Worm (Caenorhabditis elegans): ENCODE data around the gene fbxb-99.

fbxb-99 gene

DNA sequence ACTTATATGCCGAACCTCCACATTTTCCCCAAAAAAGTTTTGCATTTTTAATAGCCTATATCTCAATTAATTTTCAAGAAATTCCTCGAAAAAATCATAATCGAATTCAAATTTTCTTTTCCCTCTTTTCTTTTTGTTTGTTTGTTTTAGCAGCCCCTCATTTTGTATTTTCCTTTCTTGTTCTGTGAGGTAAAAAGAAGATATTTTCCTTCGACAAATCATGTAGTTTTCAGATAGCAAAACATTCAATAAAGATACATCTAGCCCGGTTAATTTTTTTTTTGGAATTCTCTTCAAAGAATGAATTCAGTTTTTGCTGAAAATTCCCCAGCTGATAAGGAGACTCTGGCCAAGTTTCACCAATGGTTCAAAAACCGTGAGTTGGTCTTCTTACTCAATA lies 17.5 kb downstream of the fbxb-99 start, which contains the start of gene T24E12.3:
Gene T24E12.3, plus strand, starts transcription at position 301 of the 400 bp plus-strand sequence.
- no peak for TF ChIP-seq syd-9 (tag; optimal IDR thresholded peaks at IDR 0.05)
- no peak for TF ChIP-seq unc-55 (GFP tag; optimal IDR thresholded peaks at IDR 0.05)
- TF ChIP-seq unc-42 (tag; optimal IDR thresholded peaks at IDR 0.05): no peak
- TF ChIP-seq dmd-4 (tag; optimal IDR thresholded peaks at IDR 0.05; ENCODE audit: borderline replicate concordance): no peak
- TF ChIP-seq ceh-34 (tag; optimal IDR thresholded peaks at IDR 0.05): no peak
- TF ChIP-seq hlh-15 (tag; optimal IDR thresholded peaks at IDR 0.05): no peak
- no peak for TF ChIP-seq ceh-22 (tag; optimal IDR thresholded peaks at IDR 0.05)
- no peak for TF ChIP-seq zip-5 (tag; optimal IDR thresholded peaks at IDR 0.05)
- no peak for TF ChIP-seq hlh-13 (GFP tag; optimal IDR thresholded peaks at IDR 0.05)

DNA sequence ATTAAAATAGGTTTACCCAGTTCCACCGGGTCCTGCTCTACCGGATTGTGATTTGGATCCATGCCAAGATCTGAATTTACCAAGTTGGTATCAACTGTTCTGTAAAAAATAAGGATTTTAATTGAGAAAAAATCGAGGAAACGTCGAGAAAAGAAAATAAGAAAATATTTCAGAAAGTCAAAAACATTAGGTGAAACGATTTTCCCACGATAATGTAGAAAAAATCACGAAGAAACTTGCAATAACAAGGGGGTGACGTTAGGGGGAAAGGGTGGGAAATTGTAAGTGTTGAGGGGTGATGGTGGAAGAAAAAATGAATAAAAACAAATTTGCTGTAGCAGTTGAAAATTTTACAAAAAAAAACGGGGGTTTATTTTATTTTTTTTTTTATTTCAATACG lies 20.1 kb downstream of the fbxb-99 start, which contains the start of gene T24E12.10:
Gene T24E12.10, minus strand, starts transcription at position 101 of the 400 bp plus-strand sequence.
- TF ChIP-seq unc-55 (GFP tag; optimal IDR thresholded peaks at IDR 0.05) (no peak), dve-1 (tag; optimal IDR thresholded peaks at IDR 0.05) (no peak), K02D7.2 (tag; optimal IDR thresholded peaks at IDR 0.05) (no peak), T23F11.4 (GFP tag; optimal IDR thresholded peaks at IDR 0.05) (no peak), K09A11.1 (tag; optimal IDR thresholded peaks at IDR 0.05; ENCODE audit: insufficient read depth) (no peak), ahr-1 (tag; optimal IDR thresholded peaks at IDR 0.05) (no peak), ttx-3 (tag; optimal IDR thresholded peaks at IDR 0.05) (no peak), madf-2 (tag; optimal IDR thresholded peaks at IDR 0.05) (no peak), sox-4 (tag; optimal IDR thresholded peaks at IDR 0.05) (no peak), sdc-2 (tag; optimal IDR thresholded peaks at IDR 0.05) (no peak), gmeb-2 (tag; optimal IDR thresholded peaks at IDR 0.05) (no peak), ceh-48 (tag; optimal IDR thresholded peaks at IDR 0.05) (no peak), ets-4 (tag; optimal IDR thresholded peaks at IDR 0.05) (no peak), nhr-11 (tag; optimal IDR thresholded peaks at IDR 0.05) (no peak), lin-11 (tag; optimal IDR thresholded peaks at IDR 0.05) (no peak), C38D4.7 (GFP tag; optimal IDR thresholded peaks at IDR 0.05) (no peak)

ce11 chrII:3771640-3772039 lies 21.6 kb downstream of the fbxb-99 start:
- TF ChIP-seq pqm-1 (tag; optimal IDR thresholded peaks at IDR 0.05): no peak
- no peak for TF ChIP-seq ceh-30 (tag; optimal IDR thresholded peaks at IDR 0.05)
- TF ChIP-seq ets-4 (tag; optimal IDR thresholded peaks at IDR 0.05): no peak
- TF ChIP-seq elt-2 (tag; optimal IDR thresholded peaks at IDR 0.05): no peak
- TF ChIP-seq hlh-30 (tag; optimal IDR thresholded peaks at IDR 0.05; ENCODE audit: insufficient read depth): no peak
- TF ChIP-seq ztf-16 (tag; optimal IDR thresholded peaks at IDR 0.05): no peak
- no peak for TF ChIP-seq K09A11.1 (tag; optimal IDR thresholded peaks at IDR 0.05; ENCODE audit: insufficient read depth)
- TF ChIP-seq ceh-31 (tag; optimal IDR thresholded peaks at IDR 0.05): no peak
- TF ChIP-seq C08G9.2 (tag; optimal IDR thresholded peaks at IDR 0.05): no peak
- no peak for TF ChIP-seq ceh-45 (GFP tag; IDR thresholded peaks at IDR 0.05)
- TF ChIP-seq K02D7.2 (tag; optimal IDR thresholded peaks at IDR 0.05): no peak
- TF ChIP-seq ceh-24 (tag; optimal IDR thresholded peaks at IDR 0.05): no peak
- TF ChIP-seq F13H6.1 (tag; optimal IDR thresholded peaks at IDR 0.05): no peak
- TF ChIP-seq ceh-2 (tag; optimal IDR thresholded peaks at IDR 0.05): no peak
- no peak for TF ChIP-seq npax-4 (tag; optimal IDR thresholded peaks at IDR 0.05)
- no peak for TF ChIP-seq pros-1 (tag; optimal IDR thresholded peaks at IDR 0.05)
- no peak for TF ChIP-seq mec-3 (tag; optimal IDR thresholded peaks at IDR 0.05; ENCODE audit: borderline replicate concordance)
- TF ChIP-seq sox-2 (GFP tag; IDR thresholded peaks at IDR 0.05): no peak
- TF ChIP-seq nhr-11 (tag; optimal IDR thresholded peaks at IDR 0.05): no peak
- no peak for TF ChIP-seq tbx-7 (tag; optimal IDR thresholded peaks at IDR 0.05)

All from whole organism, late embryonic.